Worm (Caenorhabditis elegans) whole organism, L1 larva: ENCODE data around the gene let-653.

Experiments used
- C16A3.4 ChIP-seq: fragments of 150-350 bp; optimal IDR thresholded peaks from 2 replicates; lab custom pipeline; 2014; ENCODE audit warnings: missing biosample characterization, missing genetic modification characterization
- efl-3 ChIP-seq: fragments of 200-800 bp; sonication (Bioruptor generic); optimal IDR thresholded peaks from 2 replicates; lab custom pipeline; 2018; ENCODE audit warnings: mild to moderate bottlenecking, missing genetic modification characterization, missing compliant biosample characterization
- lin-13 ChIP-seq: fragments of 150-350 bp; optimal IDR thresholded peaks from 2 replicates; lab custom pipeline; 2014; ENCODE audit warnings: missing biosample characterization, missing genetic modification reagents, missing genetic modification characterization
- lin-15B ChIP-seq: fragments of 150-350 bp; sonication (generic microtip); optimal IDR thresholded peaks from 3 replicates; lab custom pipeline; 2014; ENCODE audit warnings: missing biosample characterization, missing genetic modification characterization
- lin-39 ChIP-seq: fragments of 150-350 bp; optimal IDR thresholded peaks from 2 replicates; lab custom pipeline; 2014; ENCODE audit warnings: missing biosample characterization, missing genetic modification reagents, missing genetic modification characterization
- lsy-2 ChIP-seq, 2 experiments: fragments of 150-350 bp; optimal IDR thresholded peaks; 2 replicates each; lab custom pipeline; 2014; ENCODE audit warnings: missing biosample characterization in 2 of 2, missing genetic modification characterization in 2 of 2
- pag-3 ChIP-seq: sonication (generic microtip); optimal IDR thresholded peaks from 2 replicates; lab custom pipeline; 2017; ENCODE audit warnings: missing genetic modification characterization, mild to moderate bottlenecking, missing compliant biosample characterization, antibody characterized with exemption, borderline replicate concordance; ENCODE audit not compliant: insufficient read depth
- unc-30 ChIP-seq: sonication (generic microtip); optimal IDR thresholded peaks from 2 replicates; lab custom pipeline; 2017; ENCODE audit warnings: missing biosample characterization, missing genetic modification characterization
- unc-62 ChIP-seq: fragments of 150-350 bp; optimal IDR thresholded peaks from 2 replicates; lab custom pipeline; 2014; ENCODE audit warnings: missing biosample characterization, missing genetic modification reagents, missing genetic modification characterization

ce11 chrIV:11859995-11860605, 25.3 kb upstream of the let-653 start, which contains the start of gene mob-1:
- TF ChIP-seq lin-13 (GFP tag; lab: Kevin White, UChicago), result no peak
- TF ChIP-seq lin-15B (tag; lab: Kevin White, UChicago), result no peak
- no peak for TF ChIP-seq unc-62 (GFP tag; lab: Kevin White, UChicago)
- no peak for TF ChIP-seq lin-39
- no peak for TF ChIP-seq lsy-2 (tag; optimal IDR thresholded peaks at IDR 0.05; lab: Kevin White, UChicago)
- no peak for TF ChIP-seq C16A3.4 (tag; lab: Kevin White, UChicago)
- no peak for TF ChIP-seq pag-3
- TF ChIP-seq efl-3 (GFP tag; lab: Kevin White, UChicago), result no peak
- no peak for TF ChIP-seq unc-30 (tag; lab: Kevin White, UChicago)
